Fruit fly (Drosophila melanogaster) whole organism, embryonic: ENCODE data around the gene qtc.
A peak's percentile ranks its signal among the peaks of the same experiment; 100 is the strongest.

Source experiments
- Asciz ChIP-seq: fragments of 200-800 bp; sonication (Bioruptor generic); optimal IDR thresholded peaks from 2 replicates; lab custom pipeline; 2017; ENCODE audit warnings: missing biosample characterization, mild to moderate bottlenecking, missing genetic modification characterization, missing genetic modification reagents
- CG10654 ChIP-seq: fragments of 200-800 bp; sonication (Bioruptor generic); optimal IDR thresholded peaks from 2 replicates; lab custom pipeline; 2016; ENCODE audit warnings: missing biosample characterization, missing genetic modification characterization
- CG11247 ChIP-seq: fragments of 200-800 bp; sonication (Bioruptor generic); IDR thresholded peaks from 2 replicates; pipeline ENCODE4 v1.3.6; 2022; ENCODE audit warnings: missing biosample characterization, missing genetic modification characterization
- CG12155 ChIP-seq: fragments of 200-800 bp; sonication (Bioruptor generic); optimal IDR thresholded peaks from 3 replicates; lab custom pipeline; 2016; ENCODE audit warnings: missing biosample characterization, missing genetic modification characterization
- CG12391 ChIP-seq: fragments of 200-800 bp; sonication (Bioruptor generic); optimal IDR thresholded peaks from 3 replicates; lab custom pipeline; 2018; ENCODE audit warnings: missing biosample characterization, mild to moderate bottlenecking, missing genetic modification characterization, moderate library complexity
- CG12769 ChIP-seq: fragments of 200-800 bp; sonication (Bioruptor generic); optimal IDR thresholded peaks from 2 replicates; lab custom pipeline; 2019; ENCODE audit warnings: missing biosample characterization, mild to moderate bottlenecking, missing genetic modification characterization, moderate library complexity
- CG16779 ChIP-seq: fragments of 200-800 bp; sonication (Bioruptor generic); IDR thresholded peaks from 2 replicates; pipeline ENCODE4 v1.3.6; 2022; ENCODE audit warnings: missing biosample characterization, missing genetic modification characterization
- CG18011 ChIP-seq: fragments of 200-800 bp; sonication (Bioruptor generic); optimal IDR thresholded peaks from 2 replicates; lab custom pipeline; 2017; ENCODE audit warnings: missing biosample characterization, missing genetic modification characterization, mild to moderate bottlenecking, moderate library complexity, missing genotype
- CG18476 ChIP-seq: fragments of 200-800 bp; sonication (Bioruptor generic); optimal IDR thresholded peaks from 2 replicates; lab custom pipeline; 2016; ENCODE audit warnings: missing biosample characterization, mild to moderate bottlenecking, missing genetic modification characterization
- CG18619 ChIP-seq: fragments of 200-800 bp; sonication (Bioruptor generic); optimal IDR thresholded peaks from 3 replicates; lab custom pipeline; 2017; ENCODE audit warnings: missing biosample characterization, mild to moderate bottlenecking, missing genetic modification characterization
- CG3065 ChIP-seq: fragments of 200-800 bp; sonication (Bioruptor generic); optimal IDR thresholded peaks from 2 replicates; lab custom pipeline; 2016; ENCODE audit warnings: missing biosample characterization, missing genetic modification characterization
- CG31224 ChIP-seq: fragments of 200-800 bp; sonication (Bioruptor generic); IDR thresholded peaks from 2 replicates; pipeline ENCODE4 v1.3.6; 2022; ENCODE audit warnings: missing biosample characterization, missing genetic modification characterization
- CG4360 ChIP-seq: fragments of 200-800 bp; sonication (Bioruptor generic); IDR thresholded peaks from 2 replicates; pipeline ENCODE4 v1.3.6; 2022; ENCODE audit warnings: missing biosample characterization, missing genetic modification characterization
- CG4730 ChIP-seq: fragments of 200-800 bp; sonication (Bioruptor generic); IDR thresholded peaks from 2 replicates; pipeline ENCODE4 v1.3.6; 2022; ENCODE audit warnings: missing biosample characterization, missing genetic modification characterization
- CG6683 ChIP-seq: fragments of 200-800 bp; sonication (Bioruptor generic); optimal IDR thresholded peaks from 2 replicates; lab custom pipeline; 2017; ENCODE audit warnings: missing biosample characterization, mild to moderate bottlenecking, missing genetic modification characterization, missing genetic modification reagents
- CG8359 ChIP-seq: fragments of 200-800 bp; sonication (Bioruptor generic); optimal IDR thresholded peaks from 2 replicates; lab custom pipeline; 2017; ENCODE audit warnings: missing biosample characterization, mild to moderate bottlenecking, missing genetic modification characterization, borderline replicate concordance
- CG8388 ChIP-seq: fragments of 200-800 bp; sonication (Bioruptor generic); optimal IDR thresholded peaks from 2 replicates; lab custom pipeline; 2019; ENCODE audit warnings: missing biosample characterization, mild to moderate bottlenecking, missing genetic modification characterization, moderate library complexity
- Gsc ChIP-seq: fragments of 200-800 bp; sonication (Bioruptor generic); IDR thresholded peaks from 2 replicates; pipeline ENCODE4 v1.3.6; 2022; ENCODE audit warnings: missing biosample characterization, missing genetic modification characterization
- Lhr ChIP-seq: fragments of 200-800 bp; sonication (Bioruptor generic); optimal IDR thresholded peaks from 3 replicates; lab custom pipeline; 2017; ENCODE audit warnings: mild to moderate bottlenecking, missing biosample characterization, missing genetic modification reagents, missing genetic modification characterization
- Lpt ChIP-seq: fragments of >200 bp; optimal IDR thresholded peaks from 2 replicates; lab custom pipeline; 2018; ENCODE audit warnings: missing biosample characterization, missing genetic modification characterization
- Nf-YC ChIP-seq: fragments of 200-800 bp; optimal IDR thresholded peaks from 3 replicates; lab custom pipeline; 2019; ENCODE audit warnings: missing biosample characterization, mild to moderate bottlenecking, missing genetic modification characterization, moderate library complexity
- Sin3A ChIP-seq: fragments of >200 bp; optimal IDR thresholded peaks from 2 replicates; lab custom pipeline; 2018
- Sry-δ ChIP-seq: fragments of 200-800 bp; sonication (Bioruptor generic); optimal IDR thresholded peaks from 2 replicates; lab custom pipeline; 2016; ENCODE audit warnings: missing biosample characterization, missing genetic modification characterization
- Ssrp ChIP-seq: fragments of 200-800 bp; sonication (Bioruptor generic); optimal IDR thresholded peaks from 2 replicates; lab custom pipeline; 2018; ENCODE audit warnings: missing biosample characterization, mild to moderate bottlenecking, missing genetic modification characterization, moderate library complexity
- ato ChIP-seq: fragments of 200-800 bp; sonication (Bioruptor generic); IDR thresholded peaks from 2 replicates; pipeline ENCODE4 v1.3.6; 2022; ENCODE audit warnings: missing biosample characterization, missing genetic modification characterization; ENCODE audit not compliant: partially characterized antibody
- cas ChIP-seq: fragments of 200-800 bp; sonication (Bioruptor generic); IDR thresholded peaks from 2 replicates; pipeline ENCODE4 v1.3.6; 2022; ENCODE audit warnings: missing biosample characterization, missing genetic modification characterization
- cato ChIP-seq: fragments of 200-800 bp; sonication (Bioruptor generic); optimal IDR thresholded peaks from 2 replicates; lab custom pipeline; 2016; ENCODE audit warnings: missing biosample characterization, missing genetic modification characterization, borderline replicate concordance
- crc ChIP-seq: fragments of 200-800 bp; sonication (Bioruptor generic); optimal IDR thresholded peaks from 2 replicates; lab custom pipeline; 2016; ENCODE audit warnings: missing biosample characterization, missing genetic modification characterization
- croc ChIP-seq: fragments of 200-800 bp; sonication (Bioruptor generic); conservative IDR thresholded peaks from 3 replicates; pipeline ENCODE4 v1.3.6; 2022; ENCODE audit warnings: missing biosample characterization, missing genetic modification characterization
- dmrt11E ChIP-seq: fragments of 200-800 bp; sonication (Bioruptor generic); optimal IDR thresholded peaks from 3 replicates; lab custom pipeline; 2018; ENCODE audit warnings: missing biosample characterization, mild to moderate bottlenecking, missing genetic modification characterization, moderate library complexity
- esg ChIP-seq: fragments of 200-800 bp; sonication (Bioruptor generic); conservative IDR thresholded peaks from 2 replicates; pipeline ENCODE4 v1.3.6; 2022; ENCODE audit warnings: missing biosample characterization, missing genetic modification characterization
- fd64A ChIP-seq: fragments of 200-800 bp; sonication (Bioruptor generic); optimal IDR thresholded peaks from 3 replicates; lab custom pipeline; 2018; ENCODE audit warnings: missing biosample characterization, mild to moderate bottlenecking, missing genetic modification characterization
- fu2 ChIP-seq: fragments of 200-800 bp; sonication (Bioruptor generic); optimal IDR thresholded peaks from 2 replicates; lab custom pipeline; 2016; ENCODE audit warnings: missing biosample characterization, missing genetic modification characterization
- gce ChIP-seq: fragments of 200-800 bp; sonication (Bioruptor generic); IDR thresholded peaks from 3 replicates; pipeline ENCODE4 v1.3.6; 2022; ENCODE audit warnings: missing biosample characterization, missing genetic modification characterization
- grn ChIP-seq: fragments of 200-800 bp; sonication (Bioruptor generic); optimal IDR thresholded peaks from 3 replicates; lab custom pipeline; 2017; ENCODE audit warnings: missing biosample characterization, missing genetic modification characterization
- h ChIP-seq: fragments of >200 bp; optimal IDR thresholded peaks from 2 replicates; lab custom pipeline; 2017
- hth ChIP-seq: fragments of >200 bp; optimal IDR thresholded peaks from 2 replicates; lab custom pipeline; 2017; ENCODE audit warnings: inconsistent platforms
- klu ChIP-seq: fragments of 200-800 bp; sonication (Bioruptor generic); IDR thresholded peaks from 2 replicates; pipeline ENCODE4 v1.3.6; 2022; ENCODE audit warnings: missing biosample characterization, missing genetic modification characterization
- nau ChIP-seq: fragments of 200-800 bp; sonication (Bioruptor generic); optimal IDR thresholded peaks from 3 replicates; lab custom pipeline; 2017; ENCODE audit warnings: missing biosample characterization, mild to moderate bottlenecking, missing genetic modification characterization, missing genetic modification reagents
- nerfin-1 ChIP-seq: fragments of 200-800 bp; sonication (Bioruptor generic); optimal IDR thresholded peaks from 3 replicates; lab custom pipeline; 2019; ENCODE audit warnings: missing biosample characterization, mild to moderate bottlenecking, missing genetic modification characterization, moderate library complexity
- nom ChIP-seq: fragments of 200-800 bp; sonication (Bioruptor generic); optimal IDR thresholded peaks from 2 replicates; lab custom pipeline; 2017; ENCODE audit warnings: missing biosample characterization, missing genetic modification characterization, mild to moderate bottlenecking, moderate library complexity, missing genetic modification reagents
- rib ChIP-seq: fragments of 200-800 bp; sonication (Bioruptor generic); IDR thresholded peaks from 2 replicates; pipeline ENCODE4 v1.3.6; 2022; ENCODE audit warnings: missing biosample characterization, missing genetic modification characterization
- slbo ChIP-seq: fragments of 200-800 bp; sonication (Bioruptor generic); IDR thresholded peaks from 2 replicates; pipeline ENCODE4 v1.3.6; 2022; ENCODE audit warnings: missing biosample characterization, missing genetic modification characterization
- sob ChIP-seq: fragments of 200-800 bp; sonication (Bioruptor generic); IDR thresholded peaks from 2 replicates; pipeline ENCODE4 v1.3.6; 2022; ENCODE audit warnings: missing biosample characterization, missing genetic modification characterization
- stc ChIP-seq: fragments of 200-800 bp; sonication (Bioruptor generic); IDR thresholded peaks from 2 replicates; pipeline ENCODE4 v1.3.6; 2022; ENCODE audit warnings: missing biosample characterization, missing genetic modification characterization
- tio ChIP-seq: fragments of 200-800 bp; sonication (Bioruptor generic); optimal IDR thresholded peaks from 2 replicates; lab custom pipeline; 2017; ENCODE audit warnings: missing biosample characterization, missing genetic modification characterization, inconsistent platforms
- tna ChIP-seq: fragments of 200-800 bp; sonication (Bioruptor generic); IDR thresholded peaks from 2 replicates; pipeline ENCODE4 v1.3.6; 2022; ENCODE audit warnings: missing biosample characterization, missing genetic modification characterization; ENCODE audit not compliant: partially characterized antibody
- vnd ChIP-seq: fragments of 200-800 bp; sonication (Bioruptor generic); IDR thresholded peaks from 3 replicates; pipeline ENCODE4 v1.3.6; 2022; ENCODE audit warnings: missing biosample characterization, missing genetic modification characterization; ENCODE audit not compliant: partially characterized antibody
- wdn ChIP-seq: fragments of 200-800 bp; sonication (Bioruptor generic); IDR thresholded peaks from 2 replicates; pipeline ENCODE4 v1.3.6; 2022; ENCODE audit warnings: missing biosample characterization, missing genetic modification characterization
- wor ChIP-seq: fragments of 200-800 bp; sonication (Bioruptor generic); IDR thresholded peaks from 2 replicates; pipeline ENCODE4 v1.3.6; 2022; ENCODE audit warnings: missing biosample characterization, missing genetic modification characterization
- zfh1 ChIP-seq: fragments of 200-800 bp; sonication (Bioruptor generic); IDR thresholded peaks from 3 replicates; pipeline ENCODE4 v1.3.6; 2022; ENCODE audit warnings: missing biosample characterization, missing genetic modification characterization

The qtc gene

DNA sequence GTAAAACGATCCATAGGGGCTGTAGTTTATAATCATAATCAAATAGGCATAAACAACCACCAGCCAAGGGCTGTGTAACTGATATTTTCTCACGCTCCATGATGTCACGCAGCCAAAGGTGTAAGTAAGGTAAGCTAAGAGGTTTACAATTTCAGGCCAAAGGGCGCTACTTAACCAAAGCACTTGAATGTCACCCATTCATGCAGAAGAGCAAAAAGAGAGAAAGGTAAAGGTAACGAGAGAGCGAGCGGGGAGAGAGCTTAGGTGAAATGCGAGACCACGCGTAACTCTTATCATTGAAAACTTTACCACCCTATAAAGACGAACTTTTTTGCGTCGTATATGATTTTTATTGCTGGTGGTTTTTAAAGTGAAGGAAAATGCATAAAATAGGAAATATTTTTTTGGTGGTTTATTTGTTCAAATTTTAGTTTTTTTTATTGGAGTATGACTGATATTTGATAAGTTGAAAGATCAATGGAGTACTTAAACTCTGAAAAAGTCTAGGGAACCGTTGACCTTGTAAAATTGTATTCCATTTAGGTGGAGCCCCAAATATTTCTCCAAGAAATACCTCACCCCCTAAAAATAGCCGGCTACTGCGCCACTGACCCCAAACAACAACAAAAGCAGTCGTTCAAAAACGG is 47.1 kb downstream of the qtc start (continued):
- TF ChIP-seq CG4730 (peak; percentile 89), CG16779 (GFP tag; lab: Robert Waterston, UW) (peak; percentile 95), CG11247 (GFP tag; lab: Robert Waterston, UW) (peak; percentile 93), sob (GFP tag; lab: Robert Waterston, UW) (peak; percentile 96), fu2 (GFP tag; lab: Kevin White, UChicago) (peak; percentile 99), CG10654 (GFP tag; lab: Kevin White, UChicago) (peak; percentile 96), grn (GFP tag; lab: Kevin White, UChicago) (peak; percentile 48), nerfin-1 (tag; lab: Kevin White, UChicago) (peak; percentile 48), Asciz (GFP tag; lab: Kevin White, UChicago) (peak; percentile 92), Nf-YC (tag; lab: Kevin White, UChicago) (peak; percentile 77), CG4360 (peak; percentile 74), zfh1 (peak; percentile 87), stc (GFP tag; lab: Robert Waterston, UW) (peak; percentile 92), Lhr (GFP tag; lab: Kevin White, UChicago) (peak; percentile 71), CG3065 (GFP tag; lab: Kevin White, UChicago) (peak; percentile 87), croc (GFP tag; lab: Robert Waterston, UW) (peak; percentile 87), Gsc (GFP tag; lab: Robert Waterston, UW) (peak; percentile 83), gce (GFP tag; lab: Robert Waterston, UW) (peak; percentile 87), CG8388 (GFP tag; lab: Kevin White, UChicago) (peak; percentile 93), CG18619 (GFP tag; lab: Kevin White, UChicago) (peak; percentile 97), Sry-δ (GFP tag; lab: Kevin White, UChicago) (peak; percentile 69), ato (GFP tag; lab: Robert Waterston, UW) (no peak), wdn (peak; percentile 96), cato (GFP tag; lab: Kevin White, UChicago) (peak; percentile 96), CG18476 (peak; percentile 88), crc (GFP tag; lab: Kevin White, UChicago) (peak; percentile 97), CG31224 (GFP tag; lab: Robert Waterston, UW) (peak; percentile 90), Lpt (no peak), CG12155 (peak; percentile 96), slbo (GFP tag; lab: Robert Waterston, UW) (peak; percentile 98), hth (lab: Kevin White, UChicago) (no peak), Ssrp (peak; percentile 92), nom (GFP tag; lab: Kevin White, UChicago) (peak; percentile 9), fd64A (GFP tag; lab: Kevin White, UChicago) (peak; percentile 58), wor (GFP tag; lab: Robert Waterston, UW) (peak; percentile 94), nau (GFP tag; lab: Kevin White, UChicago) (peak; percentile 92), CG18011 (GFP tag; lab: Kevin White, UChicago) (peak; percentile 90), rib (GFP tag; lab: Robert Waterston, UW) (peak; percentile 93), klu (GFP tag; lab: Robert Waterston, UW) (peak; percentile 94), esg (GFP tag; lab: Robert Waterston, UW) (peak; percentile 94), Sin3A (lab: Kevin White, UChicago) (no peak), CG12391 (tag; lab: Kevin White, UChicago) (peak; percentile 96), tna (GFP tag; lab: Robert Waterston, UW) (no peak), tio (peak; percentile 98), vnd (GFP tag; lab: Robert Waterston, UW) (no peak), h (lab: Kevin White, UChicago) (no peak), cas (GFP tag; lab: Robert Waterston, UW) (peak; percentile 94), dmrt11E (tag; lab: Kevin White, UChicago) (peak; percentile 38), CG12769 (tag; lab: Kevin White, UChicago) (peak; percentile 79), CG8359 (GFP tag; lab: Kevin White, UChicago) (peak; percentile 74), CG6683 (GFP tag; lab: Kevin White, UChicago) (peak; percentile 78)
